Worm (Caenorhabditis elegans) whole organism, midembryonic: Measurements from ENCODE around the gene Y116F11B.13.

Experiments
- cog-1 ChIP-seq: sonication (generic microtip); optimal IDR thresholded peaks from 2 replicates; lab custom pipeline; 2016; ENCODE audit warnings: missing genetic modification characterization, missing compliant biosample characterization
- flt-1 ChIP-seq: fragments of 200-800 bp; sonication (Bioruptor generic); IDR thresholded peaks from 2 replicates; pipeline ENCODE4 v1.3.6; 2022; ENCODE audit warnings: missing genetic modification characterization, missing compliant biosample characterization
- tab-1 ChIP-seq: fragments of 200-800 bp; sonication (Bioruptor generic); IDR thresholded peaks from 2 replicates; pipeline ENCODE4 v1.3.6; 2022; ENCODE audit warnings: missing genetic modification characterization, missing compliant biosample characterization

ce11 chrV:19856933-19857332 is 26.1 kb upstream of the Y116F11B.13 start:
- TF ChIP-seq flt-1: no peak
- no peak for TF ChIP-seq cog-1 (tag; lab: Kevin White, UChicago)
- no peak for TF ChIP-seq tab-1 (GFP tag; lab: Robert Waterston, UW)
